Fruit fly (Drosophila melanogaster) whole organism, prepupa: Measurements from ENCODE around the gene sky.
A peak's percentile ranks its signal among the peaks of the same experiment; 100 is the strongest.

Experiments used
- CG10669 ChIP-seq: fragments of 200-800 bp; sonication (Bioruptor generic); optimal IDR thresholded peaks from 3 replicates; lab custom pipeline; 2018; ENCODE audit warnings: missing biosample characterization, mild to moderate bottlenecking, missing genetic modification characterization, moderate library complexity
- CG11294 ChIP-seq: fragments of 200-800 bp; sonication (Bioruptor generic); IDR thresholded peaks from 2 replicates; pipeline ENCODE4 v1.3.6; 2022; ENCODE audit warnings: missing biosample characterization, missing genetic modification characterization
- CG11762 ChIP-seq: fragments of 200-800 bp; sonication (Bioruptor generic); optimal IDR thresholded peaks from 3 replicates; lab custom pipeline; 2016; ENCODE audit warnings: missing biosample characterization, missing genetic modification characterization; ENCODE audit not compliant: insufficient read depth
- CG11902 ChIP-seq: fragments of 200-800 bp; sonication (Bioruptor generic); optimal IDR thresholded peaks from 3 replicates; lab custom pipeline; 2016; ENCODE audit warnings: missing biosample characterization, missing genetic modification characterization
- CG1621 ChIP-seq: fragments of 200-800 bp; sonication (Bioruptor generic); optimal IDR thresholded peaks from 3 replicates; lab custom pipeline; 2018; ENCODE audit warnings: missing biosample characterization, mild to moderate bottlenecking, missing genetic modification characterization
- CG31627 ChIP-seq: fragments of 200-800 bp; sonication (Bioruptor generic); optimal IDR thresholded peaks from 3 replicates; lab custom pipeline; 2016; ENCODE audit warnings: missing biosample characterization, missing genetic modification characterization
- CG32006 ChIP-seq: fragments of 200-800 bp; sonication (Bioruptor generic); optimal IDR thresholded peaks from 3 replicates; lab custom pipeline; 2017; ENCODE audit warnings: missing biosample characterization, mild to moderate bottlenecking, missing genetic modification characterization
- CG4318 ChIP-seq: fragments of 200-800 bp; sonication (Bioruptor generic); optimal IDR thresholded peaks from 3 replicates; lab custom pipeline; 2017; ENCODE audit warnings: missing biosample characterization, mild to moderate bottlenecking, missing genetic modification characterization
- CG6163 ChIP-seq: fragments of 200-800 bp; sonication (Bioruptor generic); IDR thresholded peaks from 3 replicates; pipeline ENCODE4 v1.3.6; 2022; ENCODE audit warnings: missing biosample characterization, missing genetic modification characterization
- CG6276 ChIP-seq: fragments of 200-800 bp; sonication (Bioruptor generic); optimal IDR thresholded peaks from 2 replicates; lab custom pipeline; 2017; ENCODE audit warnings: missing biosample characterization, mild to moderate bottlenecking, missing genetic modification characterization
- CG6792 ChIP-seq: fragments of 200-800 bp; sonication (Bioruptor generic); optimal IDR thresholded peaks from 3 replicates; lab custom pipeline; 2016; ENCODE audit warnings: missing biosample characterization, missing genetic modification characterization
- CG6808 ChIP-seq: fragments of 200-800 bp; sonication (Bioruptor generic); optimal IDR thresholded peaks from 3 replicates; lab custom pipeline; 2017; ENCODE audit warnings: missing biosample characterization, missing genetic modification characterization, mild to moderate bottlenecking, moderate library complexity, missing genetic modification reagents
- CG6854 ChIP-seq: fragments of 200-800 bp; sonication (Bioruptor generic); optimal IDR thresholded peaks from 2 replicates; lab custom pipeline; 2017; ENCODE audit warnings: missing biosample characterization, mild to moderate bottlenecking, missing genetic modification characterization
- CG7368 ChIP-seq: fragments of 200-800 bp; sonication (Bioruptor generic); optimal IDR thresholded peaks from 3 replicates; lab custom pipeline; 2016; ENCODE audit warnings: missing biosample characterization, missing genetic modification characterization
- CG8119 ChIP-seq: fragments of 200-800 bp; sonication (Bioruptor generic); IDR thresholded peaks from 3 replicates; pipeline ENCODE4 v1.3.6; 2022; ENCODE audit warnings: missing biosample characterization, missing genetic modification characterization
- CG9139 ChIP-seq: fragments of 200-800 bp; sonication (Bioruptor generic); optimal IDR thresholded peaks from 3 replicates; lab custom pipeline; 2017; ENCODE audit warnings: missing biosample characterization, mild to moderate bottlenecking, missing genetic modification characterization
- Eip75B ChIP-seq: fragments of 200-800 bp; sonication (Bioruptor generic); optimal IDR thresholded peaks from 3 replicates; lab custom pipeline; 2016; ENCODE audit warnings: missing biosample characterization, missing genetic modification characterization
- Eip78C ChIP-seq: fragments of 200-800 bp; sonication (Bioruptor generic); peaks from one replicate; lab custom pipeline; 2016; ENCODE audit warnings: missing biosample characterization, missing genetic modification characterization
- Eip93F ChIP-seq: fragments of 200-800 bp; sonication (Bioruptor generic); optimal IDR thresholded peaks from 2 replicates; lab custom pipeline; 2016; ENCODE audit warnings: missing biosample characterization, mild to moderate bottlenecking, missing genetic modification characterization
- Ets21C ChIP-seq: fragments of 200-800 bp; sonication (Bioruptor generic); optimal IDR thresholded peaks from 3 replicates; lab custom pipeline; 2016; ENCODE audit warnings: missing biosample characterization, missing genetic modification characterization
- Gug ChIP-seq: fragments of 200-800 bp; sonication (Bioruptor generic); IDR thresholded peaks from 2 replicates; pipeline ENCODE4 v1.3.6; 2022; ENCODE audit warnings: missing biosample characterization, missing genetic modification characterization
- Hr38 ChIP-seq: sonication (Bioruptor generic); optimal IDR thresholded peaks from 2 replicates; lab custom pipeline; 2016; ENCODE audit warnings: missing biosample characterization, missing genetic modification characterization
- Hr4 ChIP-seq: fragments of 200-800 bp; sonication (Bioruptor generic); optimal IDR thresholded peaks from 3 replicates; lab custom pipeline; 2016; ENCODE audit warnings: missing biosample characterization, missing genetic modification characterization
- Lpt ChIP-seq: fragments of 200-800 bp; sonication (Bioruptor generic); optimal IDR thresholded peaks from 3 replicates; lab custom pipeline; 2016; ENCODE audit warnings: missing biosample characterization, missing genetic modification characterization
- OdsH ChIP-seq: fragments of 200-800 bp; sonication (Bioruptor generic); optimal IDR thresholded peaks from 3 replicates; lab custom pipeline; 2016; ENCODE audit warnings: missing biosample characterization, missing genetic modification characterization
- Smox ChIP-seq: fragments of 200-800 bp; sonication (Bioruptor generic); optimal IDR thresholded peaks from 3 replicates; lab custom pipeline; 2016; ENCODE audit warnings: missing biosample characterization, missing genetic modification characterization
- Sox14 ChIP-seq: fragments of 200-800 bp; sonication (Bioruptor generic); optimal IDR thresholded peaks from 3 replicates; lab custom pipeline; 2016; ENCODE audit warnings: missing biosample characterization, missing genetic modification characterization
- Sox15 ChIP-seq: fragments of 200-800 bp; sonication (Bioruptor generic); optimal IDR thresholded peaks from 3 replicates; lab custom pipeline; 2016; ENCODE audit warnings: missing biosample characterization, missing genetic modification characterization
- achi ChIP-seq: fragments of 200-800 bp; sonication (Bioruptor generic); optimal IDR thresholded peaks from 3 replicates; lab custom pipeline; 2016; ENCODE audit warnings: missing biosample characterization, missing genetic modification characterization
- acj6 ChIP-seq: fragments of 200-800 bp; sonication (Bioruptor generic); optimal IDR thresholded peaks from 3 replicates; lab custom pipeline; 2016; ENCODE audit warnings: missing biosample characterization, missing genetic modification characterization
- cyc ChIP-seq: fragments of 200-800 bp; sonication (Bioruptor generic); optimal IDR thresholded peaks from 3 replicates; lab custom pipeline; 2016; ENCODE audit warnings: missing biosample characterization, missing genetic modification characterization
- dac ChIP-seq: fragments of 200-800 bp; sonication (Bioruptor generic); optimal IDR thresholded peaks from 2 replicates; lab custom pipeline; 2017; ENCODE audit warnings: missing biosample characterization, mild to moderate bottlenecking, missing genetic modification characterization
- dsx ChIP-seq: fragments of 200-800 bp; optimal IDR thresholded peaks from 3 replicates; lab custom pipeline; 2019; ENCODE audit warnings: missing biosample characterization, mild to moderate bottlenecking, missing genetic modification characterization, moderate library complexity; ENCODE audit not compliant: poor library complexity, severe bottlenecking
- eg ChIP-seq: fragments of 200-800 bp; sonication (Bioruptor generic); IDR thresholded peaks from 3 replicates; pipeline ENCODE4 v1.3.6; 2022; ENCODE audit warnings: missing biosample characterization, missing genetic modification characterization
- esn ChIP-seq: fragments of 200-800 bp; sonication (Bioruptor generic); optimal IDR thresholded peaks from 2 replicates; lab custom pipeline; 2016; ENCODE audit warnings: missing biosample characterization, mild to moderate bottlenecking, missing genetic modification characterization, moderate library complexity
- fd59A ChIP-seq: fragments of 200-800 bp; sonication (Bioruptor generic); optimal IDR thresholded peaks from 2 replicates; lab custom pipeline; 2017; ENCODE audit warnings: missing biosample characterization, mild to moderate bottlenecking, missing genetic modification characterization, missing genetic modification reagents
- fd85E ChIP-seq: fragments of 200-800 bp; sonication (Bioruptor generic); optimal IDR thresholded peaks from 3 replicates; lab custom pipeline; 2016; ENCODE audit warnings: missing biosample characterization, missing genetic modification characterization
- fkh ChIP-seq: fragments of 200-800 bp; sonication (Bioruptor generic); optimal IDR thresholded peaks from 3 replicates; lab custom pipeline; 2017; ENCODE audit warnings: missing biosample characterization, mild to moderate bottlenecking, missing genetic modification characterization, moderate library complexity
- lz ChIP-seq: fragments of 200-800 bp; sonication (Bioruptor generic); optimal IDR thresholded peaks from 3 replicates; lab custom pipeline; 2016; ENCODE audit warnings: missing biosample characterization, missing genetic modification characterization
- net ChIP-seq: fragments of 200-800 bp; sonication (Bioruptor generic); optimal IDR thresholded peaks from 3 replicates; lab custom pipeline; 2016; ENCODE audit warnings: missing biosample characterization, missing genetic modification characterization
- pdm3 ChIP-seq: fragments of 200-800 bp; sonication (Bioruptor generic); optimal IDR thresholded peaks from 3 replicates; lab custom pipeline; 2016; ENCODE audit warnings: missing biosample characterization, missing genetic modification characterization
- spab ChIP-seq: fragments of 200-800 bp; sonication (Bioruptor generic); optimal IDR thresholded peaks from 2 replicates; lab custom pipeline; 2017; ENCODE audit warnings: missing biosample characterization, mild to moderate bottlenecking, missing genetic modification characterization, missing genetic modification reagents
- svp ChIP-seq: fragments of 200-800 bp; sonication (Bioruptor generic); peaks from one replicate; lab custom pipeline; 2016; ENCODE audit warnings: missing biosample characterization, missing genetic modification characterization
- topi ChIP-seq: fragments of 200-800 bp; sonication (Bioruptor generic); optimal IDR thresholded peaks from 3 replicates; lab custom pipeline; 2016; ENCODE audit warnings: missing biosample characterization, missing genetic modification characterization
- vri ChIP-seq: fragments of 200-800 bp; sonication (Bioruptor generic); optimal IDR thresholded peaks from 3 replicates; lab custom pipeline; 2016; ENCODE audit warnings: missing biosample characterization, mild to moderate bottlenecking, missing genetic modification characterization

The sky gene

dm6 chr2L:20922196-20923087 lies 3.7 kb upstream of the sky start, which contains the start of gene Mtp (continued):
- TF ChIP-seq CG6792 (GFP tag; lab: Kevin White, UChicago) = peak; percentile 81
- peak; percentile 59; the same call in 1 of the 2 replicates for TF ChIP-seq Gug (GFP tag; lab: Robert Waterston, UW)
- peak; percentile 81 for TF ChIP-seq Smox (GFP tag; lab: Kevin White, UChicago)
- peak; percentile 83 for TF ChIP-seq pdm3 (GFP tag; lab: Kevin White, UChicago)
- peak; percentile 76 for TF ChIP-seq CG4318 (GFP tag; lab: Kevin White, UChicago)
- TF ChIP-seq CG32006 = peak; percentile 90
- peak; percentile 84 for TF ChIP-seq OdsH (GFP tag; lab: Kevin White, UChicago)
- peak; percentile 72 for TF ChIP-seq CG7368 (GFP tag; lab: Kevin White, UChicago)
- TF ChIP-seq Hr38 (GFP tag; lab: Kevin White, UChicago) = no peak
- TF ChIP-seq dac (GFP tag; lab: Kevin White, UChicago) = peak; percentile 75
- peak; percentile 47 for TF ChIP-seq vri
- TF ChIP-seq CG6808 (GFP tag; lab: Kevin White, UChicago) = no peak
- TF ChIP-seq eg (GFP tag; lab: Robert Waterston, UW) = peak; percentile 77; the same call in 2 of the 3 replicates
- peak; percentile 74 for TF ChIP-seq CG1621 (tag; lab: Kevin White, UChicago)
- peak; percentile 77 for TF ChIP-seq CG11762 (GFP tag; lab: Kevin White, UChicago)
- TF ChIP-seq CG6854 (GFP tag; lab: Kevin White, UChicago) = peak; percentile 45
- TF ChIP-seq spab (GFP tag; lab: Kevin White, UChicago) = no peak
- TF ChIP-seq CG31627 (GFP tag; lab: Kevin White, UChicago) = peak; percentile 88
- TF ChIP-seq fkh (GFP tag; lab: Kevin White, UChicago) = peak; percentile 90
- peak; percentile 80 for TF ChIP-seq acj6 (GFP tag; lab: Kevin White, UChicago)
- peak; percentile 77 for TF ChIP-seq net (GFP tag; lab: Kevin White, UChicago)
- peak; percentile 81 for TF ChIP-seq cyc (GFP tag; lab: Kevin White, UChicago)
- TF ChIP-seq CG6276 (GFP tag; lab: Kevin White, UChicago) = no peak
- peak; percentile 52 for TF ChIP-seq dsx
- peak; percentile 61 for TF ChIP-seq fd85E (GFP tag; lab: Kevin White, UChicago)
- peak; percentile 50 for TF ChIP-seq Lpt (GFP tag; lab: Kevin White, UChicago)
- peak; percentile 48; the same call in 1 of the 2 replicates for TF ChIP-seq CG11294 (GFP tag; lab: Robert Waterston, UW)
- TF ChIP-seq lz (GFP tag; lab: Kevin White, UChicago) = peak; percentile 87
- peak; percentile 85 for TF ChIP-seq Ets21C (GFP tag; lab: Kevin White, UChicago)
- peak; percentile 76 for TF ChIP-seq CG10669 (GFP tag; lab: Kevin White, UChicago)
- peak; percentile 20 for TF ChIP-seq fd59A (GFP tag; lab: Kevin White, UChicago)

dm6 chr2L:20918056-20918674 lies 566 bp downstream of the sky start:
- TF ChIP-seq Smox (GFP tag; lab: Kevin White, UChicago) (peak; percentile 77), acj6 (GFP tag; lab: Kevin White, UChicago) (peak; percentile 70), Ets21C (GFP tag; lab: Kevin White, UChicago) (peak; percentile 44), CG1621 (tag; lab: Kevin White, UChicago) (peak; percentile 75), Sox15 (peak; percentile 24), Lpt (GFP tag; lab: Kevin White, UChicago) (peak; percentile 79), CG6276 (GFP tag; lab: Kevin White, UChicago) (no peak), lz (GFP tag; lab: Kevin White, UChicago) (peak; percentile 72), CG11902 (GFP tag; lab: Kevin White, UChicago) (peak; percentile 34), Eip93F (no peak), topi (GFP tag; lab: Kevin White, UChicago) (peak; percentile 69), fd85E (GFP tag; lab: Kevin White, UChicago) (no peak), net (GFP tag; lab: Kevin White, UChicago) (peak; percentile 60), Sox14 (GFP tag; lab: Kevin White, UChicago) (peak; percentile 78), Hr4 (GFP tag; lab: Kevin White, UChicago) (peak; percentile 88), spab (GFP tag; lab: Kevin White, UChicago) (no peak), Eip75B (GFP tag; lab: Kevin White, UChicago) (peak; percentile 74), achi (GFP tag; lab: Kevin White, UChicago) (peak; percentile 70), CG6163 (peak; percentile 89), CG6854 (GFP tag; lab: Kevin White, UChicago) (peak; percentile 33), CG11294 (GFP tag; lab: Robert Waterston, UW) (0 out of 2 replicates have a peak, but pooled peaks have one; percentile 7), CG9139 (GFP tag; lab: Kevin White, UChicago) (peak; percentile 20), CG8119 (GFP tag; lab: Robert Waterston, UW) (peak; percentile 90), esn (GFP tag; lab: Kevin White, UChicago) (peak; percentile 78), svp (GFP tag; lab: Kevin White, UChicago) (peak; percentile 90), CG31627 (GFP tag; lab: Kevin White, UChicago) (peak; percentile 72), Eip78C (GFP tag; lab: Kevin White, UChicago) (peak; percentile 80)
